Worm (Caenorhabditis elegans): ENCODE data around the gene msp-76.
"Not testable (repeated sequence)": the region's sequence is repeated elsewhere in the genome, so short reads cannot be mapped to it uniquely, and the experiment has no call there.

The msp-76 gene

DNA sequence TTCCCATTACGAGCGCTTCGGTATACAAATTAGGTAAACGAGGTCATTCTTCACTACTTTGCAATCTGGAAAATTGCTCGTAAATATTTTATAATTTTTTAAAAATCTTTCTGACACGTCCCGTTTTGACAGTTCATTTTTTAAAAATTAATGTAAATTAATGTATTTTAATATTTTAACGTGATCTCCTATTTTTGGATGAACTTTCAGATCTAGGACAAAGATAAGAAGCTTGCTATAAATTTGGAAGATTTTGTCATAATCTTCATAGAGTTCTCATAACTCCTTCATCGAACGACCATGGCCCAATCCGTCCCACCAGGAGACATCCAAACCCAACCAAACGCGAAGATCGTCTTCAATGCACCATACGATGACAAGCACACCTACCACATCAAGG lies at the start of gene msp-76:
msp-76 (plus strand) TSS at position 301 of the 400 bp plus-strand sequence.
- not testable (repeated sequence) for TF ChIP-seq nhr-237 (tag; optimal IDR thresholded peaks at IDR 0.05); ceh-82 (tag; optimal IDR thresholded peaks at IDR 0.05); fkh-10 (GFP tag; optimal IDR thresholded peaks at IDR 0.05)

DNA sequence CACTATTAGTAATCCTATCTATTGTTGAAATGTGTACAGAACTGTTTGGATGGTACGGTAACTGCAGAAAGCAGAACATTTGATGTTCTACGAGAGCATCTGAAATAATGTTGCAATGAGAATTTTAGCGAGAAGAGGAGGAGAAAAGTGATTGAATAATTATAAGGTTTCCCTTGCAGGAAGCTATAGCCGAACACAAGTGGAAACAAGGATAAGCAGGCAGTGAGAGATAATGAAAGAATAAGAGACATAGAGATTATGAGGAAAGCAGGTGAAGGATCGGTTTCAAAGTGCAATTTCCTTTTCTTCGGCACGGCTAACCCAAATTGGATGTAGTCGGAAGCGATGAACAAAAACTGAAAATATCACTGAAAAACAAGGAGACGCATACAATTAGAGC lies 46.9 kb upstream of the msp-76 start, which contains the start of gene del-2:
del-2 (minus strand) TSS at position 101 of the 400 bp plus-strand sequence.
- no peak for TF ChIP-seq ceh-28 (tag; optimal IDR thresholded peaks at IDR 0.05)
- no peak for TF ChIP-seq nhr-25 (tag; optimal IDR thresholded peaks at IDR 0.05)
- no peak for TF ChIP-seq lin-39 (tag; optimal IDR thresholded peaks at IDR 0.05)
- TF ChIP-seq nhr-23 (tag; optimal IDR thresholded peaks at IDR 0.05) = no peak
- TF ChIP-seq nhr-11 (tag; optimal IDR thresholded peaks at IDR 0.05) = no peak
- TF ChIP-seq ZK546.5 (tag; optimal IDR thresholded peaks at IDR 0.05) = no peak
- TF ChIP-seq pha-4 (tag; optimal IDR thresholded peaks at IDR 0.05) = no peak
- TF ChIP-seq skn-1 (tag; optimal IDR thresholded peaks at IDR 0.05) = no peak
- TF ChIP-seq fkh-10 (GFP tag; optimal IDR thresholded peaks at IDR 0.05) = no peak
- no peak for TF ChIP-seq pqm-1 (tag; optimal IDR thresholded peaks at IDR 0.05)
- TF ChIP-seq jun-1 (tag; optimal IDR thresholded peaks at IDR 0.05) = no peak
- no peak for TF ChIP-seq daf-12 (tag; optimal IDR thresholded peaks at IDR 0.05)
- TF ChIP-seq ztf-11 (tag; optimal IDR thresholded peaks at IDR 0.05) = no peak

DNA sequence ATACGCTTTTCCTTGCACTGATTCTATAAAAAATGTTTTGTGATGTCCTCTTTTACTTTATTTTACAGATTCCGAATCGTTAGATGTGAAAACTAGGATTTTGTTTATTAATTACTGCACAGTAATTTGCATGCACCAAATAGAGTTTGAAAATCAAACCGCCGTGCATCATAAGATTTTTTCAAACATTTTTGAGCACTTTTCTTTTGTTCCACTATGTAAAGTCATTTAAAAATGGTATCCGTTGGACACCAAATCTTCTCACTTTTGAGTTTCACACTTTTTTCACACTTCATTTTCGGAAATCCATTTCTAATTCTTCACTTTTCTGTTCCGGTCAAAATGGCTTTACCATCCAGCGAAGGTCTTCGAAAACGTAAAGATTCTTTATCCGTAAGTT lies 45.6 kb upstream of the msp-76 start, which contains the start of gene degl-2:
degl-2 (plus strand) TSS at position 301 of the 400 bp plus-strand sequence.
- no peak for TF ChIP-seq ceh-82 (tag; optimal IDR thresholded peaks at IDR 0.05)
- TF ChIP-seq sea-2 (GFP tag; optimal IDR thresholded peaks at IDR 0.05) = no peak
- TF ChIP-seq skn-1 (tag; optimal IDR thresholded peaks at IDR 0.05) = no peak
- no peak for TF ChIP-seq mml-1 (tag; optimal IDR thresholded peaks at IDR 0.05)
- no peak for TF ChIP-seq daf-12 (tag; optimal IDR thresholded peaks at IDR 0.05)
- TF ChIP-seq tbx-2 (tag; optimal IDR thresholded peaks at IDR 0.05) = no peak
- no peak for TF ChIP-seq nfya-1 (tag; optimal IDR thresholded peaks at IDR 0.05; ENCODE audit: insufficient read depth)
- no peak for TF ChIP-seq nhr-28 (tag; optimal IDR thresholded peaks at IDR 0.05)
- no peak for TF ChIP-seq ceh-28 (tag; optimal IDR thresholded peaks at IDR 0.05)
- no peak for TF ChIP-seq snpc-4 (tag; optimal IDR thresholded peaks at IDR 0.05)
- no peak for TF ChIP-seq pqm-1 (tag; optimal IDR thresholded peaks at IDR 0.05)
- no peak for TF ChIP-seq egl-27 (tag; optimal IDR thresholded peaks at IDR 0.05)
- TF ChIP-seq jun-1 (tag; optimal IDR thresholded peaks at IDR 0.05) = no peak
- TF ChIP-seq nhr-43 (tag; optimal IDR thresholded peaks at IDR 0.05; ENCODE audit: poor library complexity, severe bottlenecking) = no peak
- TF ChIP-seq lin-15B (tag; optimal IDR thresholded peaks at IDR 0.05) = no peak
- TF ChIP-seq hmg-11 (tag; optimal IDR thresholded peaks at IDR 0.05) = no peak
- TF ChIP-seq ama-1 (optimal IDR thresholded peaks at IDR 0.05) = no peak
- no peak for TF ChIP-seq fos-1 (tag; optimal IDR thresholded peaks at IDR 0.05)
- TF ChIP-seq pha-4 (tag; optimal IDR thresholded peaks at IDR 0.05) = no peak
- TF ChIP-seq ZK546.5 (tag; optimal IDR thresholded peaks at IDR 0.05) = no peak

DNA sequence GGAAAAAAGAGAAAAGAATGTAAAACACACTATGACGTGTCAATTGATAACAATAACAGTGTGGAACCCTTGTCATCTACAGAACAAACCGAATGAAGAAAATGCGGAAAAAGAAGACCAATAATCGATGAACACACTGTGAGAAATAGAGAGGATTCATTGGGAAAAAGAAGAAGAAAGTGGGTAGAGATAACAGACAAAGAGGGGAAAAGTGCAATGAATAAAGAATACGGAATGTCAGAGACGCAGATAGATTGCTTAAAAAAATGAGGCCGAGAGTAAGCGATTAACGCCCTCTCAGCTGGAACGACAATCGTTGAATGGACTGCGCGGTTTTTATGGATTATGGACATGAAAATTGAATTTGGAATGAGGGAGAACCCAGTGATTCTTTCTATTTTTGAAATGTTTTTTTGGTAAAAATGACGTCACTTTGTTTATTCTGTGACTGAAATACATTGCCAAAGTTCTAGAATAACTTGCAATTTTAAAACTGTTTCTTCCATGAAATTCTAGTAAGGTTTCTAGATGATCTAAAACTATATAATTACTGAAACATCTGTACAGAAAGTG lies 40.9 kb upstream of the msp-76 start, which contains the start of gene amph-1:
amph-1 (minus strand) TSS at position 85 of the 573 bp plus-strand sequence.
- TF ChIP-seq lin-39 (tag; optimal IDR thresholded peaks at IDR 0.05) (peak; percentile 17), fos-1 (tag; optimal IDR thresholded peaks at IDR 0.05) (no peak), pqm-1 (tag; optimal IDR thresholded peaks at IDR 0.05) (peak; percentile 17), tbx-2 (tag; optimal IDR thresholded peaks at IDR 0.05) (no peak), elt-2 (tag; optimal IDR thresholded peaks at IDR 0.05) (peak; percentile 45), ztf-4 (tag; optimal IDR thresholded peaks at IDR 0.05) (no peak), pha-4 (tag; optimal IDR thresholded peaks at IDR 0.05) (peak; percentile 8), ceh-28 (tag; optimal IDR thresholded peaks at IDR 0.05) (peak; percentile 52), nhr-23 (tag; optimal IDR thresholded peaks at IDR 0.05) (peak; percentile 81), nfya-1 (tag; optimal IDR thresholded peaks at IDR 0.05; ENCODE audit: insufficient read depth) (peak; percentile 70), hmg-11 (tag; optimal IDR thresholded peaks at IDR 0.05) (peak; percentile 66), nhr-25 (tag; optimal IDR thresholded peaks at IDR 0.05) (peak; percentile 21), elt-3 (tag; optimal IDR thresholded peaks at IDR 0.05) (peak in 1 of 3 experiments; percentile 2)

DNA sequence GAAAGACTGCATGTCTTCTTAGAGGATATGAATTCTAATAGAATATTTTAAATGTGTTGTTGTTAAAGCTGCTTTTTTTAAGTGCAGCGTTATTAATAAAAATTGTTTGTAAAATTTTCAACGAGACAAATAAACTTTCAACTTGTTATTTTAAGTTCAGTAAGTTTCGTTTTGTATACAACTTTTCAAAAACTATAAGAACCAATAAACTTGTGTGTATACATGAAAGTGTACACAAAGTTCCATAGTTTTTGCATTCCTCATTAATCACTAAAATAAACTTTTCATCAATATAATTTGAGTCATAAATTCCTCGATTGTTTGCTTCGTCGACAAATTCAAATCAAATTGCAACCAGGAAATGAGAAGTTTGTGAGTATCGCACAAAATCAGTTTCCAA lies 40.1 kb upstream of the msp-76 start, which contains the start of gene srm-3:
srm-3 (plus strand) TSS at position 301 of the 400 bp plus-strand sequence.
- TF ChIP-seq lin-39 (tag; optimal IDR thresholded peaks at IDR 0.05) = no peak
- TF ChIP-seq fkh-10 (GFP tag; optimal IDR thresholded peaks at IDR 0.05) = no peak
- no peak for TF ChIP-seq ceh-9 (tag; optimal IDR thresholded peaks at IDR 0.05)
- TF ChIP-seq nhr-25 (tag; optimal IDR thresholded peaks at IDR 0.05) = no peak
- TF ChIP-seq nhr-12 (tag; optimal IDR thresholded peaks at IDR 0.05) = no peak
- TF ChIP-seq zag-1 (tag; optimal IDR thresholded peaks at IDR 0.05) = no peak
- no peak for TF ChIP-seq fos-1 (tag; optimal IDR thresholded peaks at IDR 0.05)
- no peak for TF ChIP-seq ztf-11 (tag; optimal IDR thresholded peaks at IDR 0.05)
- TF ChIP-seq nhr-67 (tag; optimal IDR thresholded peaks at IDR 0.05) = no peak
- no peak for TF ChIP-seq ceh-28 (tag; optimal IDR thresholded peaks at IDR 0.05)
- no peak for TF ChIP-seq snpc-4 (tag; optimal IDR thresholded peaks at IDR 0.05)
- TF ChIP-seq hmg-11 (tag; optimal IDR thresholded peaks at IDR 0.05) = no peak
- no peak for TF ChIP-seq pha-4 (tag; optimal IDR thresholded peaks at IDR 0.05)
- TF ChIP-seq jun-1 (tag; optimal IDR thresholded peaks at IDR 0.05) = no peak
- TF ChIP-seq elt-2 (tag; optimal IDR thresholded peaks at IDR 0.05) = no peak
- no peak for TF ChIP-seq nhr-77 (tag; optimal IDR thresholded peaks at IDR 0.05)

Measured in whole organism, L3 larva.